Fruit fly (Drosophila melanogaster) whole organism, embryonic: Measurements from ENCODE around the gene pasi2.

Experiments
- Antp ChIP-seq: fragments of 200-800 bp; sonication (Bioruptor generic); optimal IDR thresholded peaks from 3 replicates; lab custom pipeline; 2016; ENCODE audit warnings: missing biosample characterization, missing genetic modification characterization
- B-H2 ChIP-seq: fragments of 200-800 bp; sonication (Bioruptor generic); optimal IDR thresholded peaks from 2 replicates; lab custom pipeline; 2018; ENCODE audit warnings: missing biosample characterization, mild to moderate bottlenecking, missing genetic modification characterization
- CG12769 ChIP-seq: fragments of 200-800 bp; sonication (Bioruptor generic); optimal IDR thresholded peaks from 2 replicates; lab custom pipeline; 2019; ENCODE audit warnings: missing biosample characterization, mild to moderate bottlenecking, missing genetic modification characterization, moderate library complexity
- CG13894 ChIP-seq: fragments of 200-800 bp; sonication (Bioruptor generic); optimal IDR thresholded peaks from 3 replicates; lab custom pipeline; 2018; ENCODE audit warnings: missing biosample characterization, mild to moderate bottlenecking, missing genetic modification characterization, moderate library complexity
- CG18476 ChIP-seq: fragments of 200-800 bp; sonication (Bioruptor generic); optimal IDR thresholded peaks from 2 replicates; lab custom pipeline; 2016; ENCODE audit warnings: missing biosample characterization, mild to moderate bottlenecking, missing genetic modification characterization
- CG3163 ChIP-seq: fragments of 200-800 bp; sonication (Bioruptor generic); optimal IDR thresholded peaks from 3 replicates; lab custom pipeline; 2016; ENCODE audit warnings: missing biosample characterization, missing genetic modification characterization
- CG34376 ChIP-seq: fragments of 200-800 bp; sonication (Bioruptor generic); optimal IDR thresholded peaks from 2 replicates; lab custom pipeline; 2018; ENCODE audit warnings: missing biosample characterization, mild to moderate bottlenecking, missing genetic modification characterization
- CG5953 ChIP-seq: fragments of 200-800 bp; sonication (Bioruptor generic); IDR thresholded peaks from 2 replicates; pipeline ENCODE4 v1.3.6; 2022; ENCODE audit warnings: missing biosample characterization, missing genetic modification characterization
- CG6765 ChIP-seq: fragments of 200-800 bp; sonication (Bioruptor generic); optimal IDR thresholded peaks from 3 replicates; lab custom pipeline; 2017; ENCODE audit warnings: missing biosample characterization, mild to moderate bottlenecking, missing genetic modification characterization
- CG8388 ChIP-seq: fragments of 200-800 bp; sonication (Bioruptor generic); optimal IDR thresholded peaks from 2 replicates; lab custom pipeline; 2019; ENCODE audit warnings: missing biosample characterization, mild to moderate bottlenecking, missing genetic modification characterization, moderate library complexity
- CG8478 ChIP-seq: fragments of >200 bp; optimal IDR thresholded peaks from 2 replicates; lab custom pipeline; 2018
- Deaf1 ChIP-seq: fragments of 200-800 bp; optimal IDR thresholded peaks from 3 replicates; lab custom pipeline; 2019; ENCODE audit warnings: missing biosample characterization, mild to moderate bottlenecking, missing genetic modification characterization, moderate library complexity
- E2f1 ChIP-seq: fragments of 200-800 bp; sonication (Bioruptor generic); IDR thresholded peaks from 2 replicates; pipeline ENCODE4 v1.3.6; 2022; ENCODE audit warnings: missing biosample characterization, missing genetic modification characterization
- Hand ChIP-seq: fragments of 200-800 bp; sonication (Bioruptor generic); optimal IDR thresholded peaks from 2 replicates; lab custom pipeline; 2017; ENCODE audit warnings: mild to moderate bottlenecking, missing biosample characterization, missing genetic modification reagents, missing genetic modification characterization
- Hr78 ChIP-seq, 2 experiments: fragments of 200-800 bp in 1 of 2; fragments of >200 bp in 1 of 2; sonication (Bioruptor generic) in 1 of 2; optimal IDR thresholded peaks; 2 replicates each; lab custom pipeline; 2017 to 2019; ENCODE audit warnings: missing biosample characterization in 2 of 2, missing genetic modification characterization in 2 of 2, mild to moderate bottlenecking in 1 of 2, moderate library complexity in 1 of 2
- Med ChIP-seq: fragments of 200-800 bp; sonication (Bioruptor generic); peaks from one replicate; lab custom pipeline; 2016; ENCODE audit warnings: missing biosample characterization, missing genetic modification characterization, mild to moderate bottlenecking, inconsistent platforms, moderate library complexity
- Poxn ChIP-seq: fragments of 200-800 bp; sonication (Bioruptor generic); IDR thresholded peaks from 2 replicates; pipeline ENCODE4 v1.3.6; 2022; ENCODE audit warnings: missing biosample characterization, missing genetic modification characterization
- Rx ChIP-seq: fragments of 200-800 bp; sonication (Bioruptor generic); IDR thresholded peaks from 2 replicates; pipeline ENCODE4 v1.3.6; 2022; ENCODE audit warnings: missing biosample characterization, missing genetic modification characterization
- ab ChIP-seq: fragments of 200-800 bp; sonication (Bioruptor generic); optimal IDR thresholded peaks from 2 replicates; lab custom pipeline; 2016; ENCODE audit warnings: missing biosample characterization, missing genetic modification characterization
- abd-A ChIP-seq: fragments of 200-800 bp; sonication (Bioruptor generic); optimal IDR thresholded peaks from 3 replicates; lab custom pipeline; 2019; ENCODE audit warnings: missing biosample characterization, mild to moderate bottlenecking, missing genetic modification characterization, moderate library complexity
- ac ChIP-seq: fragments of 200-800 bp; sonication (Bioruptor generic); optimal IDR thresholded peaks from 3 replicates; lab custom pipeline; 2017; ENCODE audit warnings: missing biosample characterization, mild to moderate bottlenecking, missing genetic modification characterization
- ash1 ChIP-seq: fragments of 200-800 bp; sonication (Bioruptor generic); optimal IDR thresholded peaks from 2 replicates; lab custom pipeline; 2018; ENCODE audit warnings: missing biosample characterization, mild to moderate bottlenecking, missing genetic modification characterization
- ato ChIP-seq: fragments of 200-800 bp; sonication (Bioruptor generic); IDR thresholded peaks from 2 replicates; pipeline ENCODE4 v1.3.6; 2022; ENCODE audit warnings: missing biosample characterization, missing genetic modification characterization; ENCODE audit not compliant: partially characterized antibody
- bigmax ChIP-seq: fragments of 200-800 bp; sonication (Bioruptor generic); optimal IDR thresholded peaks from 2 replicates; lab custom pipeline; 2018; ENCODE audit warnings: missing biosample characterization, mild to moderate bottlenecking, missing genetic modification characterization
- cg ChIP-seq: fragments of 200-800 bp; sonication (Bioruptor generic); optimal IDR thresholded peaks from 3 replicates; lab custom pipeline; 2019; ENCODE audit warnings: missing biosample characterization, mild to moderate bottlenecking, missing genetic modification characterization, moderate library complexity
- crol ChIP-seq: fragments of 200-800 bp; sonication (Bioruptor generic); IDR thresholded peaks from 2 replicates; pipeline ENCODE4 v1.3.6; 2022; ENCODE audit warnings: missing biosample characterization, missing genetic modification characterization
- cwo ChIP-seq: fragments of 200-800 bp; sonication (Bioruptor generic); optimal IDR thresholded peaks from 3 replicates; lab custom pipeline; 2017; ENCODE audit warnings: missing biosample characterization, missing genetic modification characterization, mild to moderate bottlenecking, moderate library complexity, missing genetic modification reagents
- dysf ChIP-seq: fragments of 200-800 bp; sonication (Bioruptor generic); IDR thresholded peaks from 3 replicates; pipeline ENCODE4 v1.3.6; 2022; ENCODE audit warnings: missing biosample characterization, missing genetic modification characterization
- eve ChIP-seq, 2 experiments: fragments of >200 bp; optimal IDR thresholded peaks; 2 replicates each; lab custom pipeline; 2017; ENCODE audit warnings: missing biosample characterization in 2 of 2, missing genetic modification characterization in 2 of 2
- exex ChIP-seq: fragments of 200-800 bp; sonication (Bioruptor generic); optimal IDR thresholded peaks from 4 replicates; lab custom pipeline; 2018; ENCODE audit warnings: missing biosample characterization, mild to moderate bottlenecking, missing genetic modification characterization, moderate library complexity
- gt ChIP-seq: fragments of 200-800 bp; sonication (Bioruptor generic); IDR thresholded peaks from 2 replicates; pipeline ENCODE4 v1.3.6; 2022; ENCODE audit warnings: missing biosample characterization, missing genetic modification characterization
- her ChIP-seq: fragments of 200-800 bp; sonication (Bioruptor generic); optimal IDR thresholded peaks from 2 replicates; lab custom pipeline; 2016; ENCODE audit warnings: missing biosample characterization, missing genetic modification characterization
- insv ChIP-seq, 2 experiments: fragments of 200-800 bp; sonication (Bioruptor generic); optimal IDR thresholded peaks; 3 replicates each; lab custom pipeline; 2016 to 2018; ENCODE audit warnings: missing biosample characterization in 2 of 2, missing genetic modification characterization in 2 of 2
- lbe ChIP-seq: fragments of 200-800 bp; sonication (Bioruptor generic); optimal IDR thresholded peaks from 2 replicates; lab custom pipeline; 2016; ENCODE audit warnings: missing biosample characterization, mild to moderate bottlenecking, missing genetic modification characterization
- nom ChIP-seq: fragments of 200-800 bp; sonication (Bioruptor generic); optimal IDR thresholded peaks from 2 replicates; lab custom pipeline; 2017; ENCODE audit warnings: missing biosample characterization, missing genetic modification characterization, mild to moderate bottlenecking, moderate library complexity, missing genetic modification reagents
- pan ChIP-seq, 4 experiments: fragments of >200 bp in 3 of 4; fragments of 200-800 bp in 1 of 4; sonication (Bioruptor generic) in 1 of 4; optimal IDR thresholded peaks in 3 of 4; IDR thresholded peaks in 1 of 4; 2 replicates each; pipeline versions ENCODE4 v1.3.6 to Lab custom; 2017 to 2022; ENCODE audit warnings: missing biosample characterization in 2 of 4, missing genetic modification characterization in 2 of 4, mixed read lengths in 1 of 4
- ro ChIP-seq: fragments of 200-800 bp; sonication (Bioruptor generic); IDR thresholded peaks from 2 replicates; pipeline ENCODE4 v1.3.6; 2022; ENCODE audit warnings: missing biosample characterization, missing genetic modification characterization
- schlank ChIP-seq: fragments of 200-800 bp; sonication (Bioruptor generic); optimal IDR thresholded peaks from 2 replicates; lab custom pipeline; 2018; ENCODE audit warnings: missing biosample characterization, mild to moderate bottlenecking, missing genetic modification characterization
- sd ChIP-seq: fragments of 200-800 bp; sonication (Bioruptor generic); optimal IDR thresholded peaks from 3 replicates; lab custom pipeline; 2018; ENCODE audit warnings: missing biosample characterization, mild to moderate bottlenecking, missing genetic modification characterization, moderate library complexity
- so ChIP-seq: fragments of 200-800 bp; sonication (Bioruptor generic); IDR thresholded peaks from 3 replicates; pipeline ENCODE4 v1.3.6; 2022; ENCODE audit warnings: missing biosample characterization, missing genetic modification characterization
- sob ChIP-seq: fragments of 200-800 bp; sonication (Bioruptor generic); IDR thresholded peaks from 2 replicates; pipeline ENCODE4 v1.3.6; 2022; ENCODE audit warnings: missing biosample characterization, missing genetic modification characterization
- ssp ChIP-seq: fragments of 200-800 bp; sonication (Bioruptor generic); IDR thresholded peaks from 2 replicates; pipeline ENCODE4 v1.3.6; 2022; ENCODE audit warnings: missing biosample characterization, missing genetic modification characterization
- sug ChIP-seq: fragments of 200-800 bp; optimal IDR thresholded peaks from 2 replicates; lab custom pipeline; 2019; ENCODE audit warnings: missing biosample characterization, mild to moderate bottlenecking, missing genetic modification characterization, moderate library complexity
- tll ChIP-seq, 2 experiments: fragments of 200-800 bp in 1 of 2; fragments of >200 bp in 1 of 2; sonication (Bioruptor generic) in 1 of 2; optimal IDR thresholded peaks; 2 replicates each; lab custom pipeline; 2017 to 2019; ENCODE audit warnings: missing biosample characterization in 2 of 2, missing genetic modification characterization in 2 of 2, mild to moderate bottlenecking in 1 of 2, moderate library complexity in 1 of 2
- twi ChIP-seq: fragments of 200-800 bp; optimal IDR thresholded peaks from 2 replicates; lab custom pipeline; 2019; ENCODE audit warnings: missing biosample characterization, mild to moderate bottlenecking, missing genetic modification characterization, moderate library complexity
- zen ChIP-seq: fragments of 200-800 bp; sonication (Bioruptor generic); optimal IDR thresholded peaks from 3 replicates; lab custom pipeline; 2018; ENCODE audit warnings: missing biosample characterization, mild to moderate bottlenecking, missing genetic modification characterization, moderate library complexity
- zf30C ChIP-seq: fragments of 200-800 bp; sonication (Bioruptor generic); optimal IDR thresholded peaks from 3 replicates; lab custom pipeline; 2018; ENCODE audit warnings: missing biosample characterization, mild to moderate bottlenecking, missing genetic modification characterization

pasi2 gene

DNA sequence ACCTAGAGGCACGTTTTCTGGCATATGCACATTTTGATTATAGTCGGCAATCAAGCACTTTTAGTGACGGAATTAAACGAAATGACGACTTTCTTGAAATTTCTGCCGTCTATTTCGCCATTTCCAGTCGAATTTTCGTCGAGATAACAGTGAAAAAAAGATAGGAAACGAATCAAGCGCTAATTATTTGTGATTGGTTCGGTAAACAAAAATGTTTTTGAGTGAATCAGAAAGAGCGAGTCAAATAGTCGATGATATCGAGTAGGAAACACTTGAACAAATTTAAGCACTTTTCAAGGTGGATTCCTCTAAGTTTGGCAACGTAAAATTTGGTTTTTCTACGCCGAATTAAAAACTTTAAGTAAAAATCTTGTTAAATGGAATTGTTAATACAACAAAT lies 8.7 kb downstream of the pasi2 start:
- TF ChIP-seq CG3163 (GFP tag; lab: Kevin White, UChicago) (no peak), E2f1 (GFP tag; lab: Robert Waterston, UW) (no peak), ab (GFP tag; lab: Kevin White, UChicago) (no peak), CG5953 (GFP tag; lab: Robert Waterston, UW) (0 out of 2 replicates have a peak, but pooled peaks have one; percentile 32), Hr78 (GFP tag; optimal IDR thresholded peaks at IDR 0.05; lab: Kevin White, UChicago) (no peak), so (GFP tag; lab: Robert Waterston, UW) (no peak), her (GFP tag; lab: Kevin White, UChicago) (peak; percentile 4), Poxn (GFP tag; lab: Robert Waterston, UW) (no peak), exex (tag; lab: Kevin White, UChicago) (peak; percentile 68), ac (GFP tag; lab: Kevin White, UChicago) (no peak), CG8388 (GFP tag; lab: Kevin White, UChicago) (no peak), pan (optimal IDR thresholded peaks at IDR 0.05; lab: Kevin White, UChicago) (no peak), pan (GFP tag; optimal IDR thresholded peaks at IDR 0.05 in 1 of 2, IDR thresholded peaks at IDR 0.05 in 1 of 2) (peak in 1 of 2 experiments; percentile 3), dysf (GFP tag; lab: Robert Waterston, UW) (no peak), CG8478 (lab: Kevin White, UChicago) (no peak), Rx (GFP tag; lab: Robert Waterston, UW) (no peak)

DNA sequence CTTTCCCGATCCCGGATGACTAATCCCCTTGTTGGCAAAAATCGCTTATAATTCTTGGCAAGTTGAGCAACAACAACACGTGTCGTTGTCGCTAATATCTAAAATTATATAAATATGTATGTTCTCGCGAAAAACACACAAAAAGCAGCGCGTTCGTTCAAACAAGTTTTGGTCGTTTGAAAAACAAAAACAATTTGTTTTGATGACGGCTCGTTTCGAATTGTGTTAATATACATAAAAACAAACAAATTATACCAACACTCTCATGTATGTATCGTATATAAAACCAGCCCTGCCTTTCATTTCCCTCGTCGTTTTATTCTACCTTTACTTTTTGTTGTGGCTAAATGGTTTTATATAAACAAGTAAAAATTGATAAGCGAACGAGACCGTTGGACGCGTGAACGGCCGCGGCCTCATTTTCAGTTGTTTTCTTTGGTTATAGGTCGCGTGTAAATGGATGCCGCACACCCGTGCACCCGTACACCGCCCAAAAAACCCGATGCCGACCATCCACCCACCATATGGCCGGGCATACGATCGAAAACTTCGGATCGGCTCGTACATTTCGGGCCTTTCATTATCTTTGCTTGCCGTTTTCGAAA lies 9.3 kb downstream of the pasi2 start:
- peak; percentile 50 for TF ChIP-seq zen (tag; lab: Kevin White, UChicago)
- peak; percentile 28 for TF ChIP-seq nom
- peak in 1 of 2 experiments; percentile 16 for TF ChIP-seq insv (GFP tag; optimal IDR thresholded peaks at IDR 0.05; lab: Kevin White, UChicago)
- TF ChIP-seq eve (GFP tag; optimal IDR thresholded peaks at IDR 0.05; lab: Kevin White, UChicago) = peak in 1 of 2 experiments; percentile 71
- peak; percentile 79 for TF ChIP-seq Med
- peak; percentile 31 for TF ChIP-seq sd (tag; lab: Kevin White, UChicago)
- peak; percentile 8 for TF ChIP-seq bigmax
- peak; percentile 11 for TF ChIP-seq CG18476 (GFP tag; lab: Kevin White, UChicago)
- no peak for TF ChIP-seq CG6765 (GFP tag; lab: Kevin White, UChicago)
- peak; percentile 79 for TF ChIP-seq zf30C
- TF ChIP-seq CG12769 (tag; lab: Kevin White, UChicago) = peak; percentile 91
- TF ChIP-seq tll (GFP tag; optimal IDR thresholded peaks at IDR 0.05; lab: Kevin White, UChicago) = no peak
- peak; percentile 72; the same call in 1 of the 2 replicates for TF ChIP-seq crol
- peak; percentile 9; the same call in 1 of the 2 replicates for TF ChIP-seq sob (GFP tag; lab: Robert Waterston, UW)
- TF ChIP-seq CG13894 = peak; percentile 35
- TF ChIP-seq cwo (GFP tag; lab: Kevin White, UChicago) = peak; percentile 96
- no peak for TF ChIP-seq ato (GFP tag; lab: Robert Waterston, UW)
- TF ChIP-seq twi (tag; lab: Kevin White, UChicago) = peak; percentile 96
- TF ChIP-seq CG34376 = peak; percentile 47
- peak; percentile 91 for TF ChIP-seq Deaf1
- TF ChIP-seq sug (tag; lab: Kevin White, UChicago) = peak; percentile 63
- TF ChIP-seq B-H2 (GFP tag; lab: Kevin White, UChicago) = peak; percentile 24
- TF ChIP-seq lbe (GFP tag; lab: Kevin White, UChicago) = peak; percentile 27
- peak; percentile 26 for TF ChIP-seq cg (GFP tag; lab: Kevin White, UChicago)
- peak; percentile 7 for TF ChIP-seq schlank (tag; lab: Kevin White, UChicago)
- peak; percentile 79 for TF ChIP-seq abd-A (tag; lab: Kevin White, UChicago)
- TF ChIP-seq Hand = peak; percentile 26
- TF ChIP-seq ssp = no peak
- peak; percentile 52 for TF ChIP-seq ash1 (GFP tag; lab: Kevin White, UChicago)
- TF ChIP-seq gt (GFP tag; lab: Robert Waterston, UW) = no peak
- TF ChIP-seq so (GFP tag; lab: Robert Waterston, UW) = peak; percentile 46; the same call in 1 of the 3 replicates
- TF ChIP-seq Antp = no peak
- no peak for TF ChIP-seq ro
